1 fruit fly cellular context compared by ENCODE assay signal in the genomic region with DNA sequence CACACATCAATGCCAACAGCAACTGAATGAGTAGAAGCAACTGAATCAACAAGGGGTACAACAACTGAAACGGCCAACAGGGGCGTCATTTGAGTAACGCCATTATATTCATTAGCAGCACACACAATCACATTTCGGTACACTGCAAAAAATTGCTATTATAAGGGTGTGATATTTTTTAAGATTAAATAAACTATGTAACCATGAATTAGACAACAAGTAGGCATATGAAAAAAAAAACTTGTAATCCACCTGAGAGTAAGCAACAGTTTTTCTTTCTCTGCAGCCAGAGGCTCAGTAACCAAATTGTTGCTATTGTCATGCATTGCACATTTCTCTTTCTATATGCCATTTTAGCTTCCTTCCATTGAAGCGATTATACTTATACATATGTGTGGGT.
TF ChIP-seq lines count a peak whose summit lies in the region.

No protein-coding gene starts in this region.

TF ChIP-seq in whole organism, embryonic, 481 proteins besides CTCF, POLR2A, EP300 and RAD21 (continued from another document and continues in another):
- TF ChIP-seq Sox102F (GFP tag; optimal IDR thresholded peaks at IDR 0.05; lab: Kevin White, UChicago): peak; percentile 30
- 0 out of 4 replicates have a peak, but pooled peaks have one; percentile 24 for TF ChIP-seq Gug (GFP tag; IDR thresholded peaks at IDR 0.05; lab: Robert Waterston, UW)
- 0 out of 2 replicates have a peak, but pooled peaks have one; percentile 17 for TF ChIP-seq cas (GFP tag; IDR thresholded peaks at IDR 0.05; lab: Robert Waterston, UW)
- peak; percentile 15 for TF ChIP-seq CoRest (tag; optimal IDR thresholded peaks at IDR 0.05; lab: Kevin White, UChicago)
- no peak for TF ChIP-seq CG8290 (GFP tag; optimal IDR thresholded peaks at IDR 0.05; lab: Kevin White, UChicago)
- TF ChIP-seq CG8290 (tag; optimal IDR thresholded peaks at IDR 0.05; lab: Kevin White, UChicago): no peak
- no peak for TF ChIP-seq CG17186 (GFP tag; optimal IDR thresholded peaks at IDR 0.05; lab: Kevin White, UChicago)
- TF ChIP-seq B-H2 (GFP tag; optimal IDR thresholded peaks at IDR 0.05; lab: Kevin White, UChicago): no peak
- TF ChIP-seq Meics (GFP tag; optimal IDR thresholded peaks at IDR 0.05; lab: Kevin White, UChicago): peak; percentile 31
- peak; percentile 15 for TF ChIP-seq CG13424 (tag; optimal IDR thresholded peaks at IDR 0.05; lab: Kevin White, UChicago)
- no peak for TF ChIP-seq ap (GFP tag; IDR thresholded peaks at IDR 0.05; lab: Robert Waterston, UW)
- peak; percentile 50 for TF ChIP-seq scrt (GFP tag; optimal IDR thresholded peaks at IDR 0.05; lab: Kevin White, UChicago)
- TF ChIP-seq fd3F (GFP tag; optimal IDR thresholded peaks at IDR 0.05; lab: Kevin White, UChicago): no peak
- no peak for TF ChIP-seq CG7987 (GFP tag; optimal IDR thresholded peaks at IDR 0.05; lab: Kevin White, UChicago)
- TF ChIP-seq Oli (tag; optimal IDR thresholded peaks at IDR 0.05; lab: Kevin White, UChicago): peak; percentile 0
- TF ChIP-seq unpg (GFP tag; optimal IDR thresholded peaks at IDR 0.05; lab: Kevin White, UChicago): peak; percentile 26
- TF ChIP-seq CG3281 (GFP tag; optimal IDR thresholded peaks at IDR 0.05; lab: Kevin White, UChicago): no peak
- no peak for TF ChIP-seq hkb (optimal IDR thresholded peaks at IDR 0.05; lab: Kevin White, UChicago)
- no peak for TF ChIP-seq hkb (GFP tag; IDR thresholded peaks at IDR 0.05; lab: Robert Waterston, UW)
- peak; percentile 46 for TF ChIP-seq Med (GFP tag; lab: Kevin White, UChicago)
- peak; percentile 33; the same call in 1 of the 2 replicates for TF ChIP-seq E2f1 (GFP tag; IDR thresholded peaks at IDR 0.05; lab: Robert Waterston, UW)
- no peak for TF ChIP-seq so (GFP tag; IDR thresholded peaks at IDR 0.05; lab: Robert Waterston, UW)
- TF ChIP-seq lab (GFP tag; optimal IDR thresholded peaks at IDR 0.05; lab: Kevin White, UChicago): peak; percentile 59
- TF ChIP-seq btn (GFP tag; optimal IDR thresholded peaks at IDR 0.05; lab: Kevin White, UChicago): no peak
- no peak for TF ChIP-seq usp (GFP tag; optimal IDR thresholded peaks at IDR 0.05; lab: Kevin White, UChicago)
- no peak for TF ChIP-seq CG31388 (GFP tag; optimal IDR thresholded peaks at IDR 0.05; lab: Kevin White, UChicago)
- TF ChIP-seq CG1647 (GFP tag; optimal IDR thresholded peaks at IDR 0.05; lab: Kevin White, UChicago): no peak
- no peak for TF ChIP-seq CG33213 (GFP tag; optimal IDR thresholded peaks at IDR 0.05; lab: Kevin White, UChicago)
- no peak for TF ChIP-seq Dref (GFP tag; IDR thresholded peaks at IDR 0.05; lab: Robert Waterston, UW)
- TF ChIP-seq sc (optimal IDR thresholded peaks at IDR 0.05; lab: Kevin White, UChicago): no peak
- no peak for TF ChIP-seq sc (GFP tag; optimal IDR thresholded peaks at IDR 0.05; lab: Kevin White, UChicago)
- TF ChIP-seq CG17328 (GFP tag; IDR thresholded peaks at IDR 0.05; lab: Robert Waterston, UW): 0 out of 2 replicates have a peak, but pooled peaks have one; percentile 16
- TF ChIP-seq ATbp (GFP tag; optimal IDR thresholded peaks at IDR 0.05; lab: Kevin White, UChicago): no peak
- no peak for TF ChIP-seq ash1 (GFP tag; optimal IDR thresholded peaks at IDR 0.05; lab: Kevin White, UChicago)
- no peak for TF ChIP-seq prd (optimal IDR thresholded peaks at IDR 0.05; lab: Kevin White, UChicago)
- TF ChIP-seq prd (GFP tag; IDR thresholded peaks at IDR 0.05; lab: Robert Waterston, UW): peak; percentile 54; the same call in 2 of the 3 replicates
- peak in 1 of 2 experiments; percentile 40 for TF ChIP-seq eve (GFP tag; optimal IDR thresholded peaks at IDR 0.05; lab: Kevin White, UChicago)
- TF ChIP-seq Chrac-16 (GFP tag; optimal IDR thresholded peaks at IDR 0.05; lab: Kevin White, UChicago): peak; percentile 22
- TF ChIP-seq CG6254 (GFP tag; optimal IDR thresholded peaks at IDR 0.05; lab: Kevin White, UChicago): no peak
- TF ChIP-seq Ssrp (tag; optimal IDR thresholded peaks at IDR 0.05; lab: Kevin White, UChicago): no peak
- peak; percentile 14 for TF ChIP-seq Abd-B (GFP tag; optimal IDR thresholded peaks at IDR 0.05; lab: Kevin White, UChicago)
- no peak for TF ChIP-seq Eip74EF (GFP tag; optimal IDR thresholded peaks at IDR 0.05; lab: Kevin White, UChicago)
- TF ChIP-seq CG12391 (tag; optimal IDR thresholded peaks at IDR 0.05; lab: Kevin White, UChicago): peak; percentile 28
- peak; percentile 31; the same call in 1 of the 2 replicates for TF ChIP-seq HLH3B (GFP tag; IDR thresholded peaks at IDR 0.05; lab: Robert Waterston, UW)
- no peak for TF ChIP-seq sd (tag; optimal IDR thresholded peaks at IDR 0.05; lab: Kevin White, UChicago)
- TF ChIP-seq sens (GFP tag; lab: Kevin White, UChicago): peak; percentile 81
- TF ChIP-seq esg (GFP tag; conservative IDR thresholded peaks at IDR 0.05; lab: Robert Waterston, UW): 0 out of 2 replicates have a peak, but pooled peaks have one; percentile 7
- TF ChIP-seq grau (tag; optimal IDR thresholded peaks at IDR 0.05; lab: Kevin White, UChicago): peak; percentile 13
- peak; percentile 65 for TF ChIP-seq CG2120 (GFP tag; optimal IDR thresholded peaks at IDR 0.05; lab: Kevin White, UChicago)
- peak; percentile 38 for TF ChIP-seq Hmr (GFP tag; optimal IDR thresholded peaks at IDR 0.05; lab: Kevin White, UChicago)
- no peak for TF ChIP-seq CG10979 (tag; optimal IDR thresholded peaks at IDR 0.05; lab: Kevin White, UChicago)
- TF ChIP-seq CG7357 (GFP tag; IDR thresholded peaks at IDR 0.05; lab: Robert Waterston, UW): no peak
- no peak for TF ChIP-seq fd96Cb (tag; optimal IDR thresholded peaks at IDR 0.05; lab: Kevin White, UChicago)
- no peak for TF ChIP-seq ara (GFP tag; IDR thresholded peaks at IDR 0.05; lab: Robert Waterston, UW)
- no peak for TF ChIP-seq CG15601 (tag; optimal IDR thresholded peaks at IDR 0.05; lab: Kevin White, UChicago)
- TF ChIP-seq Hr51 (GFP tag; optimal IDR thresholded peaks at IDR 0.05; lab: Kevin White, UChicago): peak in 1 of 2 experiments; percentile 13
- no peak for TF ChIP-seq pzg (GFP tag; optimal IDR thresholded peaks at IDR 0.05; lab: Kevin White, UChicago)
- TF ChIP-seq ind (GFP tag; optimal IDR thresholded peaks at IDR 0.05; lab: Kevin White, UChicago): peak; percentile 11
- peak; percentile 9 for TF ChIP-seq lilli (GFP tag; optimal IDR thresholded peaks at IDR 0.05; lab: Kevin White, UChicago)
- peak; percentile 10 for TF ChIP-seq CG9817 (tag; optimal IDR thresholded peaks at IDR 0.05; lab: Kevin White, UChicago)
- no peak for TF ChIP-seq Hr3 (GFP tag; optimal IDR thresholded peaks at IDR 0.05; lab: Kevin White, UChicago)
- no peak for TF ChIP-seq Fer2 (tag; optimal IDR thresholded peaks at IDR 0.05; lab: Kevin White, UChicago)
- no peak for TF ChIP-seq CG11456 (GFP tag; IDR thresholded peaks at IDR 0.05; lab: Robert Waterston, UW)
- TF ChIP-seq bsh (GFP tag; optimal IDR thresholded peaks at IDR 0.05; lab: Kevin White, UChicago): peak in 1 of 2 experiments; percentile 33
- 0 out of 3 replicates have a peak, but pooled peaks have one; percentile 52 for TF ChIP-seq CG2199 (GFP tag; IDR thresholded peaks at IDR 0.05; lab: Robert Waterston, UW)
- TF ChIP-seq CG4328 (GFP tag; optimal IDR thresholded peaks at IDR 0.05; lab: Kevin White, UChicago): no peak
- no peak for TF ChIP-seq inv (GFP tag; IDR thresholded peaks at IDR 0.05; lab: Robert Waterston, UW; ENCODE audit: partially characterized antibody)
- no peak for TF ChIP-seq Deaf1 (tag; optimal IDR thresholded peaks at IDR 0.05; lab: Kevin White, UChicago)
- no peak for TF ChIP-seq Atf-2 (GFP tag; optimal IDR thresholded peaks at IDR 0.05; lab: Kevin White, UChicago)
- peak; percentile 4 for TF ChIP-seq slou (GFP tag; optimal IDR thresholded peaks at IDR 0.05; lab: Kevin White, UChicago)
- no peak for TF ChIP-seq grn (GFP tag; optimal IDR thresholded peaks at IDR 0.05; lab: Kevin White, UChicago)
- TF ChIP-seq CG5180 (GFP tag; optimal IDR thresholded peaks at IDR 0.05; lab: Kevin White, UChicago): no peak
- TF ChIP-seq CG4854 (GFP tag; optimal IDR thresholded peaks at IDR 0.05; lab: Kevin White, UChicago): peak; percentile 5
- TF ChIP-seq CG6765 (GFP tag; optimal IDR thresholded peaks at IDR 0.05; lab: Kevin White, UChicago): no peak
- no peak for TF ChIP-seq h (optimal IDR thresholded peaks at IDR 0.05; lab: Kevin White, UChicago)
- no peak for TF ChIP-seq CG7963 (GFP tag; IDR thresholded peaks at IDR 0.05; lab: Robert Waterston, UW; ENCODE audit: partially characterized antibody)
- TF ChIP-seq chinmo (GFP tag; IDR thresholded peaks at IDR 0.05; lab: Robert Waterston, UW; ENCODE audit: partially characterized antibody): no peak
- no peak for TF ChIP-seq Bgb (GFP tag; IDR thresholded peaks at IDR 0.05; lab: Robert Waterston, UW; ENCODE audit: partially characterized antibody)
- no peak for TF ChIP-seq Oaz (GFP tag; IDR thresholded peaks at IDR 0.05; lab: Robert Waterston, UW)
- TF ChIP-seq CG13624 (GFP tag; optimal IDR thresholded peaks at IDR 0.05; lab: Kevin White, UChicago): peak; percentile 50
- peak; percentile 39 for TF ChIP-seq CG7839 (tag; optimal IDR thresholded peaks at IDR 0.05; lab: Kevin White, UChicago)
- no peak for TF ChIP-seq CG9609 (GFP tag; optimal IDR thresholded peaks at IDR 0.05; lab: Kevin White, UChicago)
- TF ChIP-seq mam (GFP tag; optimal IDR thresholded peaks at IDR 0.05; lab: Kevin White, UChicago): peak; percentile 31
- peak; percentile 15 for TF ChIP-seq CG17359 (tag; optimal IDR thresholded peaks at IDR 0.05; lab: Kevin White, UChicago)
- no peak for TF ChIP-seq CrebB (tag; optimal IDR thresholded peaks at IDR 0.05; lab: Kevin White, UChicago)
- TF ChIP-seq Atf6 (GFP tag; IDR thresholded peaks at IDR 0.05; lab: Robert Waterston, UW): 0 out of 2 replicates have a peak, but pooled peaks have one; percentile 11
- 0 out of 2 replicates have a peak, but pooled peaks have one; percentile 37 for TF ChIP-seq vvl (GFP tag; IDR thresholded peaks at IDR 0.05; lab: Robert Waterston, UW)
- TF ChIP-seq CG16815 (GFP tag; optimal IDR thresholded peaks at IDR 0.05; lab: Kevin White, UChicago): no peak
- TF ChIP-seq CG5953 (GFP tag; IDR thresholded peaks at IDR 0.05; lab: Robert Waterston, UW): no peak
- TF ChIP-seq zen2 (GFP tag; IDR thresholded peaks at IDR 0.05; lab: Robert Waterston, UW; ENCODE audit: partially characterized antibody): no peak
- TF ChIP-seq CG32772 (GFP tag; IDR thresholded peaks at IDR 0.05; lab: Robert Waterston, UW): peak; percentile 16; the same call in 1 of the 2 replicates
- TF ChIP-seq CG30403 (GFP tag; optimal IDR thresholded peaks at IDR 0.05; lab: Kevin White, UChicago): peak; percentile 0
- TF ChIP-seq CG7786 (GFP tag; optimal IDR thresholded peaks at IDR 0.05; lab: Kevin White, UChicago): peak; percentile 6
- peak; percentile 55 for TF ChIP-seq gem (tag; optimal IDR thresholded peaks at IDR 0.05; lab: Kevin White, UChicago)
- no peak for TF ChIP-seq CG4424 (GFP tag; optimal IDR thresholded peaks at IDR 0.05; lab: Kevin White, UChicago)
- no peak for TF ChIP-seq wek (GFP tag; optimal IDR thresholded peaks at IDR 0.05; lab: Kevin White, UChicago)
- TF ChIP-seq CG17568 (GFP tag; optimal IDR thresholded peaks at IDR 0.05; lab: Kevin White, UChicago): no peak
- peak; percentile 8 for TF ChIP-seq Antp (GFP tag; optimal IDR thresholded peaks at IDR 0.05; lab: Kevin White, UChicago)
- peak; percentile 18 for TF ChIP-seq CG13775 (GFP tag; optimal IDR thresholded peaks at IDR 0.05; lab: Kevin White, UChicago)
- no peak for TF ChIP-seq bbx (GFP tag; IDR thresholded peaks at IDR 0.05; lab: Robert Waterston, UW; ENCODE audit: partially characterized antibody)
- TF ChIP-seq CG4282 (GFP tag; optimal IDR thresholded peaks at IDR 0.05; lab: Kevin White, UChicago): no peak
- peak; percentile 52 for TF ChIP-seq dmrt99B (tag; optimal IDR thresholded peaks at IDR 0.05; lab: Kevin White, UChicago)
- TF ChIP-seq Sox100B (GFP tag; optimal IDR thresholded peaks at IDR 0.05; lab: Kevin White, UChicago): no peak
- no peak for TF ChIP-seq lbe (GFP tag; optimal IDR thresholded peaks at IDR 0.05; lab: Kevin White, UChicago)
- no peak for TF ChIP-seq CG17802 (tag; optimal IDR thresholded peaks at IDR 0.05; lab: Kevin White, UChicago)
- peak in 1 of 2 experiments; percentile 23 for TF ChIP-seq dpn (GFP tag; optimal IDR thresholded peaks at IDR 0.05; lab: Kevin White, UChicago)
- peak; percentile 12 for TF ChIP-seq PHDP (tag; optimal IDR thresholded peaks at IDR 0.05; lab: Kevin White, UChicago)
- TF ChIP-seq CG11504 (tag; optimal IDR thresholded peaks at IDR 0.05; lab: Kevin White, UChicago): peak; percentile 47
- peak; percentile 52 for TF ChIP-seq CG32532 (GFP tag; IDR thresholded peaks at IDR 0.05; lab: Robert Waterston, UW)
- TF ChIP-seq sqz (GFP tag; optimal IDR thresholded peaks at IDR 0.05; lab: Kevin White, UChicago): no peak
- no peak for TF ChIP-seq Mad (GFP tag; optimal IDR thresholded peaks at IDR 0.05; lab: Kevin White, UChicago)
- TF ChIP-seq trh (GFP tag; optimal IDR thresholded peaks at IDR 0.05; lab: Kevin White, UChicago): no peak
- no peak for TF ChIP-seq en (GFP tag; optimal IDR thresholded peaks at IDR 0.05; lab: Kevin White, UChicago)
- TF ChIP-seq ERR (GFP tag; optimal IDR thresholded peaks at IDR 0.05; lab: Kevin White, UChicago): no peak
- no peak for TF ChIP-seq MTF-1 (GFP tag; optimal IDR thresholded peaks at IDR 0.05; lab: Kevin White, UChicago; ENCODE audit: borderline replicate concordance)
- TF ChIP-seq psq (GFP tag; optimal IDR thresholded peaks at IDR 0.05; lab: Kevin White, UChicago): no peak
- TF ChIP-seq CG31441 (GFP tag; IDR thresholded peaks at IDR 0.05; lab: Robert Waterston, UW): 0 out of 2 replicates have a peak, but pooled peaks have one; percentile 23
- peak; percentile 65 for TF ChIP-seq CG18599 (GFP tag; optimal IDR thresholded peaks at IDR 0.05; lab: Kevin White, UChicago)
- TF ChIP-seq CG8765 (GFP tag; IDR thresholded peaks at IDR 0.05; lab: Robert Waterston, UW): no peak
- TF ChIP-seq NfI (GFP tag; optimal IDR thresholded peaks at IDR 0.05; lab: Kevin White, UChicago): peak; percentile 12
- TF ChIP-seq insv (GFP tag; optimal IDR thresholded peaks at IDR 0.05; lab: Kevin White, UChicago): no peak
- TF ChIP-seq CG4360 (GFP tag; IDR thresholded peaks at IDR 0.05; lab: Robert Waterston, UW): no peak
- no peak for TF ChIP-seq abd-A (tag; optimal IDR thresholded peaks at IDR 0.05; lab: Kevin White, UChicago)
- TF ChIP-seq Myb (GFP tag; optimal IDR thresholded peaks at IDR 0.05; lab: Kevin White, UChicago): no peak
- no peak for TF ChIP-seq CG13287 (GFP tag; IDR thresholded peaks at IDR 0.05; lab: Robert Waterston, UW; ENCODE audit: partially characterized antibody)
- TF ChIP-seq zen (tag; optimal IDR thresholded peaks at IDR 0.05; lab: Kevin White, UChicago): no peak
- TF ChIP-seq pho (GFP tag; optimal IDR thresholded peaks at IDR 0.05; lab: Kevin White, UChicago): no peak
- peak; percentile 39 for TF ChIP-seq lmd (GFP tag; IDR thresholded peaks at IDR 0.05; lab: Robert Waterston, UW)
